Worm (Caenorhabditis elegans) whole organism, L1 larva: Measurements from ENCODE around the gene nhr-50.

Source experiments
- ceh-88 ChIP-seq: fragments of 200-800 bp; sonication (Bioruptor generic); IDR thresholded peaks from 2 replicates; pipeline ENCODE4 v1.3.6; 2022; ENCODE audit warnings: missing genetic modification characterization, missing compliant biosample characterization
- efl-3 ChIP-seq: fragments of 200-800 bp; sonication (Bioruptor generic); optimal IDR thresholded peaks from 2 replicates; lab custom pipeline; 2018; ENCODE audit warnings: mild to moderate bottlenecking, missing genetic modification characterization, missing compliant biosample characterization
- egl-27 ChIP-seq, 2 experiments: fragments of 150-350 bp in 1 of 2; sonication (generic microtip); optimal IDR thresholded peaks; 3 replicates each; lab custom pipeline; 2017 to 2018; ENCODE audit warnings: missing biosample characterization in 2 of 2, missing genetic modification characterization in 2 of 2, missing genetic modification reagents in 2 of 2
- lin-39 ChIP-seq: fragments of 150-350 bp; optimal IDR thresholded peaks from 2 replicates; lab custom pipeline; 2014; ENCODE audit warnings: missing biosample characterization, missing genetic modification reagents, missing genetic modification characterization
- mdl-1 ChIP-seq, 2 experiments: fragments of 150-350 bp; optimal IDR thresholded peaks; 2 replicates each; lab custom pipeline; 2014 to 2017; ENCODE audit warnings: missing biosample characterization in 2 of 2, missing genetic modification characterization in 2 of 2, inconsistent platforms in 1 of 2
- nhr-11 ChIP-seq: fragments of 150-350 bp; optimal IDR thresholded peaks from 2 replicates; lab custom pipeline; 2014; ENCODE audit warnings: missing biosample characterization, missing genetic modification characterization
- nhr-12 ChIP-seq: sonication (generic microtip); optimal IDR thresholded peaks from 2 replicates; lab custom pipeline; 2017; ENCODE audit warnings: missing biosample characterization, missing genetic modification characterization
- nhr-90 ChIP-seq: sonication (generic microtip); optimal IDR thresholded peaks from 2 replicates; lab custom pipeline; 2016; ENCODE audit warnings: mild to moderate bottlenecking, missing genetic modification characterization, missing compliant biosample characterization; ENCODE audit not compliant: poor library complexity
- pqm-1 ChIP-seq: sonication (generic microtip); optimal IDR thresholded peaks from 3 replicates; lab custom pipeline; 2017; ENCODE audit warnings: missing biosample characterization, missing genetic modification characterization
- skn-1 ChIP-seq: fragments of 150-350 bp; optimal IDR thresholded peaks from 2 replicates; lab custom pipeline; 2014; ENCODE audit warnings: missing biosample characterization, missing genetic modification characterization
- unc-62 ChIP-seq: fragments of 150-350 bp; optimal IDR thresholded peaks from 2 replicates; lab custom pipeline; 2014; ENCODE audit warnings: missing biosample characterization, missing genetic modification reagents, missing genetic modification characterization

DNA sequence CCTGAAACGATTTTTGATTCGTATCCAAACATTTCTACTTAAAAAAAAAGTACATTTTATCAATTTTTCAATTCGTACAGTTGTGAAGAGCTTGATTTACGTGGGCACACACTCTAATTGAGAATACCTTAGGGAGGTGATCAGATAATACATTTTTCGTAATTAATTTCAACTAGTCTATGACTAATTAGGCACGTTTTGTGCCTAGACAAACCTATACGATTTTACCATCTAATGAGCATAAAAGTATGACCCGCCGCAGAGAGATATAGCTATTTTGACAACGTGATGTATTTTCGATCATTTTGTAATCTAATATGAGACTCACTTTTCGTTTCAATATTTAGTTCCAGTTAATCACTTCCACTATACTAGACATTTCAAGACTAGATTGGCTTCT is 16.5 kb upstream of the nhr-50 start:
- TF ChIP-seq ceh-88 (GFP tag; lab: Robert Waterston, UW) (no peak), egl-27 (tag; optimal IDR thresholded peaks at IDR 0.05; lab: Kevin White, UChicago) (no peak), unc-62 (no peak), nhr-12 (tag; lab: Kevin White, UChicago) (no peak), skn-1 (tag; lab: Kevin White, UChicago) (no peak), pqm-1 (tag; lab: Kevin White, UChicago) (no peak), lin-39 (no peak), nhr-90 (tag; lab: Kevin White, UChicago) (no peak), efl-3 (GFP tag; lab: Kevin White, UChicago) (no peak), nhr-11 (tag; lab: Kevin White, UChicago) (no peak), mdl-1 (tag; optimal IDR thresholded peaks at IDR 0.05; lab: Kevin White, UChicago) (no peak)
